Fruit fly (Drosophila melanogaster): ENCODE measurements around the gene Pdf.

dm6 chr3R:26450371-26450770 lies 5.6 kb downstream of the Pdf start, which contains the start of gene Hex-t2:
- TF ChIP-seq Hr78 (GFP tag; optimal IDR thresholded peaks at IDR 0.05): no peak
- no peak for TF ChIP-seq foxo (GFP tag; optimal IDR thresholded peaks at IDR 0.05)
- no peak for TF ChIP-seq psq (GFP tag; optimal IDR thresholded peaks at IDR 0.05)
- no peak for TF ChIP-seq lola (GFP tag; optimal IDR thresholded peaks at IDR 0.05)
- no peak for TF ChIP-seq Hr83 (GFP tag; optimal IDR thresholded peaks at IDR 0.05; ENCODE audit: poor library complexity, severe bottlenecking)
- no peak for TF ChIP-seq Hnf4 (GFP tag; optimal IDR thresholded peaks at IDR 0.05)
- no peak for TF ChIP-seq fru (GFP tag; optimal IDR thresholded peaks at IDR 0.05)
- no peak for TF ChIP-seq brk (GFP tag; optimal IDR thresholded peaks at IDR 0.05)
- no peak for TF ChIP-seq tai (GFP tag; optimal IDR thresholded peaks at IDR 0.05)
- TF ChIP-seq br (GFP tag; optimal IDR thresholded peaks at IDR 0.05): no peak
- no peak for TF ChIP-seq dl (GFP tag; optimal IDR thresholded peaks at IDR 0.05; ENCODE audit: insufficient read depth in 1 of 2, partially characterized antibody in 2 of 2)
- TF ChIP-seq Abd-B (GFP tag; optimal IDR thresholded peaks at IDR 0.05): no peak
